Fruit fly (Drosophila melanogaster) whole organism, adult: Measurements from ENCODE around the gene CG16815.

ENCODE experiments used
- CG11617 ChIP-seq: fragments of 200-800 bp; sonication (Bioruptor generic); optimal IDR thresholded peaks from 2 replicates; lab custom pipeline; 2017; ENCODE audit warnings: mild to moderate bottlenecking, missing biosample characterization, missing genetic modification reagents, missing genetic modification characterization
- CG12768 ChIP-seq: fragments of 200-800 bp; sonication (Bioruptor generic); optimal IDR thresholded peaks from 2 replicates; lab custom pipeline; 2017; ENCODE audit warnings: missing biosample characterization, missing genetic modification characterization, mild to moderate bottlenecking, moderate library complexity, missing genetic modification reagents
- CG33017 ChIP-seq: fragments of 200-800 bp; sonication (Bioruptor generic); optimal IDR thresholded peaks from 2 replicates; lab custom pipeline; 2018; ENCODE audit warnings: missing biosample characterization, mild to moderate bottlenecking, missing genetic modification characterization, moderate library complexity
- CG5204 ChIP-seq: fragments of 200-800 bp; sonication (Bioruptor generic); optimal IDR thresholded peaks from 2 replicates; lab custom pipeline; 2016; ENCODE audit warnings: missing biosample characterization, missing genetic modification characterization
- CG7045 ChIP-seq: fragments of 200-800 bp; sonication (Bioruptor generic); optimal IDR thresholded peaks from 2 replicates; lab custom pipeline; 2017; ENCODE audit warnings: missing biosample characterization, mild to moderate bottlenecking, missing genetic modification characterization
- CG7101 ChIP-seq: fragments of 200-800 bp; sonication (Bioruptor generic); optimal IDR thresholded peaks from 2 replicates; lab custom pipeline; 2018; ENCODE audit warnings: missing biosample characterization, mild to moderate bottlenecking, missing genetic modification characterization, moderate library complexity
- Clk ChIP-seq: fragments of 200-800 bp; sonication (Bioruptor generic); optimal IDR thresholded peaks from 2 replicates; lab custom pipeline; 2017; ENCODE audit warnings: missing biosample characterization, missing genetic modification characterization
- Hr96 ChIP-seq: fragments of 200-800 bp; sonication (Bioruptor generic); optimal IDR thresholded peaks from 2 replicates; lab custom pipeline; 2016; ENCODE audit warnings: missing biosample characterization, missing genetic modification characterization
- Mnt ChIP-seq: fragments of 200-800 bp; sonication (Bioruptor generic); optimal IDR thresholded peaks from 2 replicates; lab custom pipeline; 2016; ENCODE audit warnings: missing biosample characterization, mild to moderate bottlenecking, missing genetic modification characterization
- cic ChIP-seq: fragments of 200-800 bp; sonication (Bioruptor generic); optimal IDR thresholded peaks from 2 replicates; lab custom pipeline; 2017; ENCODE audit warnings: missing biosample characterization, mild to moderate bottlenecking, missing genetic modification characterization, moderate library complexity
- ovo ChIP-seq: fragments of 200-800 bp; sonication (Bioruptor generic); optimal IDR thresholded peaks from 2 replicates; lab custom pipeline; 2016; ENCODE audit warnings: missing biosample characterization, missing genetic modification characterization

- TF ChIP-seq Mnt (GFP tag; lab: Kevin White, UChicago): no peak
- TF ChIP-seq cic (GFP tag; lab: Kevin White, UChicago): no peak
- TF ChIP-seq Hr96 (GFP tag; lab: Kevin White, UChicago): no peak
- no peak for TF ChIP-seq CG5204 (GFP tag; lab: Kevin White, UChicago)
- no peak for TF ChIP-seq Clk
- no peak for TF ChIP-seq CG7045 (GFP tag; lab: Kevin White, UChicago)
- TF ChIP-seq CG12768 (GFP tag; lab: Kevin White, UChicago): no peak
- TF ChIP-seq ovo: no peak
- no peak for TF ChIP-seq CG33017 (tag; lab: Kevin White, UChicago)
- no peak for TF ChIP-seq CG7101 (tag; lab: Kevin White, UChicago)
- TF ChIP-seq CG11617 (GFP tag; lab: Kevin White, UChicago): no peak
Measured at dm6 chr2L:13272541-13272940, 42.9 kb downstream of the CG16815 start.
